Fruit fly (Drosophila melanogaster) whole organism, pupa: ENCODE measurements around the gene Sh3beta.

Source experiments
- CG10348 ChIP-seq: fragments of 200-800 bp; sonication (Bioruptor generic); IDR thresholded peaks from 2 replicates; pipeline ENCODE4 v1.3.6; 2022; ENCODE audit warnings: missing biosample characterization, missing genetic modification characterization
- CG12605 ChIP-seq: fragments of 200-800 bp; sonication (Bioruptor generic); IDR thresholded peaks from 2 replicates; pipeline ENCODE4 v1.3.6; 2022; ENCODE audit warnings: missing biosample characterization, missing genetic modification characterization
- CG13204 ChIP-seq: fragments of 200-800 bp; sonication (Bioruptor generic); optimal IDR thresholded peaks from 2 replicates; lab custom pipeline; 2018; ENCODE audit warnings: missing biosample characterization, mild to moderate bottlenecking, missing genetic modification characterization, moderate library complexity
- CG14655 ChIP-seq: fragments of 200-800 bp; sonication (Bioruptor generic); optimal IDR thresholded peaks from 3 replicates; lab custom pipeline; 2017; ENCODE audit warnings: mild to moderate bottlenecking, missing biosample characterization, missing genetic modification reagents, missing genetic modification characterization
- CG15710 ChIP-seq: fragments of 200-800 bp; sonication (Bioruptor generic); optimal IDR thresholded peaks from 2 replicates; lab custom pipeline; 2018; ENCODE audit warnings: missing biosample characterization, mild to moderate bottlenecking, missing genetic modification characterization, moderate library complexity
- CG17806 ChIP-seq: fragments of 200-800 bp; sonication (Bioruptor generic); optimal IDR thresholded peaks from 2 replicates; lab custom pipeline; 2018; ENCODE audit warnings: missing biosample characterization, mild to moderate bottlenecking, missing genetic modification characterization, moderate library complexity
- CG32121 ChIP-seq: fragments of 200-800 bp; sonication (Bioruptor generic); IDR thresholded peaks from 2 replicates; pipeline ENCODE4 v1.3.6; 2022; ENCODE audit warnings: missing biosample characterization, missing genetic modification characterization
- CG34367 ChIP-seq: fragments of 200-800 bp; sonication (Bioruptor generic); optimal IDR thresholded peaks from 2 replicates; lab custom pipeline; 2018; ENCODE audit warnings: missing biosample characterization, mild to moderate bottlenecking, missing genetic modification characterization
- CG4496 ChIP-seq: fragments of 200-800 bp; sonication (Bioruptor generic); IDR thresholded peaks from 3 replicates; pipeline ENCODE4 v1.3.6; 2022; ENCODE audit warnings: missing biosample characterization, missing genetic modification characterization
- CG8159 ChIP-seq: fragments of 200-800 bp; sonication (Bioruptor generic); optimal IDR thresholded peaks from 3 replicates; lab custom pipeline; 2018; ENCODE audit warnings: missing biosample characterization, mild to moderate bottlenecking, missing genetic modification characterization, moderate library complexity
- CG8301 ChIP-seq: fragments of 200-800 bp; sonication (Bioruptor generic); optimal IDR thresholded peaks from 2 replicates; lab custom pipeline; 2018; ENCODE audit warnings: missing biosample characterization, mild to moderate bottlenecking, missing genetic modification characterization
- CG9948 ChIP-seq: fragments of 200-800 bp; sonication (Bioruptor generic); optimal IDR thresholded peaks from 2 replicates; lab custom pipeline; 2018; ENCODE audit warnings: missing biosample characterization, mild to moderate bottlenecking, missing genetic modification characterization, moderate library complexity
- D1 ChIP-seq: fragments of 200-800 bp; sonication (Bioruptor generic); optimal IDR thresholded peaks from 2 replicates; lab custom pipeline; 2018; ENCODE audit warnings: missing biosample characterization, mild to moderate bottlenecking, missing genetic modification characterization, moderate library complexity
- EcR ChIP-seq: fragments of 200-800 bp; sonication (Bioruptor generic); optimal IDR thresholded peaks from 3 replicates; lab custom pipeline; 2019; ENCODE audit warnings: missing biosample characterization, missing genetic modification characterization, mild to moderate bottlenecking, moderate library complexity, missing genetic modification reagents
- Ets98B ChIP-seq: fragments of 200-800 bp; sonication (Bioruptor generic); IDR thresholded peaks from 2 replicates; pipeline ENCODE4 v1.3.6; 2022; ENCODE audit warnings: missing biosample characterization, missing genetic modification characterization
- Pif1A ChIP-seq: fragments of 200-800 bp; sonication (Bioruptor generic); optimal IDR thresholded peaks from 3 replicates; lab custom pipeline; 2016; ENCODE audit warnings: missing biosample characterization, missing genetic modification characterization
- Pif1B ChIP-seq: fragments of 200-800 bp; sonication (Bioruptor generic); optimal IDR thresholded peaks from 3 replicates; lab custom pipeline; 2016; ENCODE audit warnings: missing biosample characterization, missing genetic modification characterization
- Snoo ChIP-seq: fragments of 200-800 bp; sonication (Bioruptor generic); optimal IDR thresholded peaks from 3 replicates; lab custom pipeline; 2017; ENCODE audit warnings: missing biosample characterization, mild to moderate bottlenecking, missing genetic modification characterization, inconsistent platforms
- fd96Ca ChIP-seq: fragments of 200-800 bp; sonication (Bioruptor generic); IDR thresholded peaks from 3 replicates; pipeline ENCODE4 v1.3.6; 2022; ENCODE audit warnings: missing biosample characterization, missing genetic modification characterization
- gl ChIP-seq: fragments of 200-800 bp; sonication (Bioruptor generic); optimal IDR thresholded peaks from 2 replicates; lab custom pipeline; 2018; ENCODE audit warnings: missing biosample characterization, mild to moderate bottlenecking, missing genetic modification characterization
- rn ChIP-seq: fragments of 200-800 bp; sonication (Bioruptor generic); IDR thresholded peaks from 2 replicates; pipeline ENCODE4 v1.3.6; 2022; ENCODE audit warnings: missing biosample characterization, missing genetic modification characterization

The Sh3beta gene

DNA sequence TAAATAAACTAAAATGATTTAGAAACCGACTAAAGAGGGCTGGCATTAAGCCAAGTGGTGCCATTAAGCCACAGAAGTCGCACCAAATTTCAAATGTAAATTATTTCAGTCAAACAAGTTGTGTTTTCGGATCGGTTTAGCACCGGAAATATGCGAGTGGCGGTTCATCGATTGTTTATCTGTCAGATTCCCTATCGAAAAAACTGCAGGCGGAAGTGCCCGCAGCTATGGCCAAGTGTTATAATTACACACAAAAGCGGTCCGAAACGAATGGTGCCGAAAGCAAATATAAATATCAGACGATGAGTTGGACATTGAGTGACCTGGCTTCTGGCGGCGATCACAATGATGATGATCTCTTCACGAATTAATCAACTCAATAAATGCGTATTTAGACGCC is 20.9 kb upstream of the Sh3beta start:
- no peak for TF ChIP-seq CG13204 (GFP tag; lab: Kevin White, UChicago)
- no peak for TF ChIP-seq CG9948 (tag; lab: Kevin White, UChicago)
- no peak for TF ChIP-seq fd96Ca (GFP tag; lab: Robert Waterston, UW)
- TF ChIP-seq Snoo = no peak
- TF ChIP-seq CG17806 (tag; lab: Kevin White, UChicago) = no peak
- no peak for TF ChIP-seq CG32121
- no peak for TF ChIP-seq rn (GFP tag; lab: Robert Waterston, UW)
- TF ChIP-seq, all 21 proteins: peak for 0

DNA sequence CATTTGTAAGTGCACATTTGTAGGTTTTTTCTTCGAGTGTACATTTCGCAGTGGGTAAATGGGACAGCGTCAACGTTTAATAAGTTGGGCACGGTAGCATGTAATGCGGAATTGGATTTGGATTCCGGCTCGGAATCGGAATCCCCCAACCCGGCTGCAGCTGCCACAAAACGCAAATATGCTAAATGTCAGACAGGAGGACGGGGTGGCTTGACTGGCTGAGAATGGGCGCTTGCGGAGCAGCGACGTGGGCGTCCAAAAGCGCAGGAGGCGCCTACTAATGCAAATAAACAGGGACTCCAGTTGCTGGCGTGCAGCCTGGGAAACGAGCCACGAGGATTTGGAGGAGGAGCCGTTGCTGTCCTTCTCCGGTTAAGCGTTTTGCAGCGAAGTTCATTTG is 18.8 kb upstream of the Sh3beta start, which contains the start of gene CG8564:
Gene CG8564, minus strand, starts transcription at position 101 of the 400 bp plus-strand sequence.
- no peak for TF ChIP-seq EcR (GFP tag; lab: Kevin White, UChicago)
- no peak for TF ChIP-seq CG8301 (tag; lab: Kevin White, UChicago)
- no peak for TF ChIP-seq CG32121
- TF ChIP-seq Ets98B = no peak

DNA sequence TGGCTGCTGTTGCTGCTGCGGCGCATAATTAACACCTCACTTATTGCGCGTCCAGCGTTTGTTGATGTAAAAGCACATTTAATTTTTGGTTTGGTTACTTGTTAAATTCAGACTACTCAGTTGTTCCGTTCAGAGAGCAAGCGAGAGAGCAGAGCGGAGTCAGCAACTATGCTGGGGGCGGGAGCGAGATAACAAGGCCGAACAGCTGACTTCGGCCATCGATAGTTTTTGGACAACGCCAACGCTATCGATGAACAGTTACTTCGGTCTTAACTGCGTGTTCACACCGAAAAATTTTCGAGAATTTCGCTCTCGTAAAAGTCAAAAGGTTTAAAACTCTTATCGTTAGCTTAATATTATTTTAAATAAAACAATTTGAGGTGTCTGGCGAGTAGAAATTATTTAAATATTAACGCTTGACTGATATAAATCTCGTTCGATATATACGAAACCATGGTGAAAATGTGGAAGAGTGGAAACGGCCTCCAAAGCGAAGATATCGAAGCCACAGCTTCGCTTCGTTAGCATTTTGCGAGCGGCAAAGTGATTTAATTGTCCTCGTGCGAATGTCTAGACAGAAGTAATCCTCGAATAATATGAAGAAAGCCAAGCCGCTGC is 12.4 kb upstream of the Sh3beta start, which contains the start of the genes SMSr and smid:
Gene SMSr, minus strand, starts transcription at position 116 of the 618 bp plus-strand sequence.
Gene smid, plus strand, starts transcription at position 256 of the 618 bp plus-strand sequence.
- TF ChIP-seq Snoo (peak; percentile 48), Pif1A (GFP tag; lab: Kevin White, UChicago) (peak; percentile 42), CG10348 (GFP tag; lab: Robert Waterston, UW) (no peak), Ets98B (no peak; the same call in 1 of the 2 replicates), CG14655 (GFP tag; lab: Kevin White, UChicago) (no peak), rn (GFP tag; lab: Robert Waterston, UW) (no peak), CG8159 (tag; lab: Kevin White, UChicago) (peak; percentile 63), fd96Ca (GFP tag; lab: Robert Waterston, UW) (no peak; the same call in 2 of the 3 replicates), D1 (tag; lab: Kevin White, UChicago) (no peak), gl (tag; lab: Kevin White, UChicago) (no peak), CG4496 (GFP tag; lab: Robert Waterston, UW) (0 out of 3 replicates have a peak, but pooled peaks have one; percentile 39), CG13204 (GFP tag; lab: Kevin White, UChicago) (no peak), CG34367 (tag; lab: Kevin White, UChicago) (peak; percentile 10), CG9948 (tag; lab: Kevin White, UChicago) (peak; percentile 52), CG15710 (tag; lab: Kevin White, UChicago) (peak; percentile 39), CG8301 (tag; lab: Kevin White, UChicago) (no peak), CG17806 (tag; lab: Kevin White, UChicago) (peak; percentile 37), EcR (GFP tag; lab: Kevin White, UChicago) (no peak), CG32121 (no peak), Pif1B (GFP tag; lab: Kevin White, UChicago) (no peak), CG12605 (GFP tag; lab: Robert Waterston, UW) (no peak)
- TF ChIP-seq, all 21 proteins: peak for 8

DNA sequence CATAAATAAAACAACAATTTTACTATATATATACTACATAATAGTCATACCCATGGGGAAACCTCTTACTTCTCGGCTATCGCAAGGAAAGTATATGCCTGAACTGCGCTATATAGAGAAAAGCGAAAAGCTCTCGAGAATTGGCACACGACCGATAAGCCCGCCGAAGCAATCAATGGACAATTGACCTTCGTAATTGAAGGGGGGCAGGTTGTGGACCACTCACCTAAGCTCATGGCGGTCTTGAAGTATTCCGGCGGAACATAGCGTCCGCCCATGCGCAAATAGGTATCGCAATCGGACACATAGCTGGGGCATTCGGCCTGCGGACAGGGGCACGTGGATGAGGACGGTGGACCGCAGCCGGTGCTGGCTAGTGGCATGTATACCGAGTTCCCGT is 11.3 kb upstream of the Sh3beta start:
- TF ChIP-seq CG17806 (tag; lab: Kevin White, UChicago) (no peak), D1 (tag; lab: Kevin White, UChicago) (no peak), CG4496 (GFP tag; lab: Robert Waterston, UW) (no peak), CG13204 (GFP tag; lab: Kevin White, UChicago) (no peak), EcR (GFP tag; lab: Kevin White, UChicago) (peak; percentile 54), CG14655 (GFP tag; lab: Kevin White, UChicago) (no peak)

DNA sequence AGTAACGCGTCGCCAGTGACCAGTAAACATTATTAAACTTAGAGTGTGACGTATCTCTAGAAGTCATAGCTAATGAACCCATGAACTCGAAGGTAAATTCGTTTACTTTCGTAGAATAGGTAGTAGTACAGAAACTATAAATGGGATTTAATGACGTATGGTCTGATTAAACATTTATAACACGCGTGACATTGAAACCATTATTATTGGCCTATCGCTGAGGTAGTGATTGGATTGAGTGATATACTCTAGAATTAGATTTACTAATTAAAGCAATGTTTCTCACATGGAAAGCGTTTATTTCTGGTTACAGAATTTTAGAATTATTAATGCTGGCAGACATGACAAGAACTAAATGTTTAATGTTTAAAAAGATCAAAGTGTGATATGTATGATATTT is 7.8 kb upstream of the Sh3beta start:
- TF ChIP-seq CG13204 (GFP tag; lab: Kevin White, UChicago) (no peak), CG15710 (tag; lab: Kevin White, UChicago) (no peak), CG32121 (no peak), CG4496 (GFP tag; lab: Robert Waterston, UW) (no peak), Snoo (no peak), CG9948 (tag; lab: Kevin White, UChicago) (no peak)

DNA sequence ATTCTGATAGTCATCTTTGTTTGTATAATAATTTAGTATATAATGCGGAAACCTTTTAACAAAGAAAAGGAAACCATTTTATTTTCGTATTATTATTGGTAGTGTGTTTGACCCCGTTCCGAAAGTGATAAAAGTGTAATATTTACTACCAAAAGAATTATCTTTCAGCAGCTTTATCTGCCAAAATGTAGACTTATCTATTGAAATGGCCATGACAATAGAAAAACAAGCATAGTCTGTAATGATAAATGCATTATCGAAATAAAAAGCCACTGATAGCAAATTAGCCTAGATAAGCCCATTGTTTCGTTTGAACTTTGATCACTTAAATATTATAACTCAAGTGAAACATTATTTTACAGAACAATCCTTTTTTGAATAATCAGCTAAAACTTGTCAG is 7.1 kb upstream of the Sh3beta start:
- TF ChIP-seq CG8301 (tag; lab: Kevin White, UChicago) (no peak), CG4496 (GFP tag; lab: Robert Waterston, UW) (no peak), CG34367 (tag; lab: Kevin White, UChicago) (no peak), rn (GFP tag; lab: Robert Waterston, UW) (no peak), Snoo (no peak), Ets98B (no peak), CG9948 (tag; lab: Kevin White, UChicago) (no peak), CG15710 (tag; lab: Kevin White, UChicago) (no peak), fd96Ca (GFP tag; lab: Robert Waterston, UW) (no peak), Pif1A (GFP tag; lab: Kevin White, UChicago) (no peak), D1 (tag; lab: Kevin White, UChicago) (no peak), CG17806 (tag; lab: Kevin White, UChicago) (no peak), CG13204 (GFP tag; lab: Kevin White, UChicago) (no peak)
